Worm (Caenorhabditis elegans) whole organism, L4 larva: Measurements from ENCODE around the gene ram-5.

ENCODE experiments used
- T20F7.1 ChIP-seq: fragments of 200-800 bp; sonication (Bioruptor generic); optimal IDR thresholded peaks from 2 replicates; lab custom pipeline; 2018; ENCODE audit warnings: mild to moderate bottlenecking, missing genetic modification characterization, missing compliant biosample characterization
- T26A8.4 ChIP-seq: fragments of 200-800 bp; sonication (Bioruptor generic); IDR thresholded peaks from 2 replicates; pipeline ENCODE4 v1.3.6; 2022; ENCODE audit warnings: missing genetic modification characterization, missing compliant biosample characterization
- Y75B8A.6 ChIP-seq: fragments of 200-800 bp; sonication (Bioruptor generic); IDR thresholded peaks from 2 replicates; pipeline ENCODE4 v1.3.6; 2022; ENCODE audit warnings: missing genetic modification reagents, missing genetic modification characterization, missing compliant biosample characterization
- ZK337.2 ChIP-seq: fragments of 200-800 bp; sonication (Bioruptor generic); IDR thresholded peaks from 2 replicates; pipeline ENCODE4 v1.3.6; 2022; ENCODE audit warnings: missing genetic modification reagents, missing genetic modification characterization, missing compliant biosample characterization
- ZK546.5 ChIP-seq, 2 experiments: sonication (generic microtip); optimal IDR thresholded peaks; 2 replicates each; lab custom pipeline; 2017; ENCODE audit warnings: missing biosample characterization in 2 of 2, missing genetic modification characterization in 2 of 2
- aly-2 ChIP-seq: sonication (generic microtip); optimal IDR thresholded peaks from 2 replicates; lab custom pipeline; 2018; ENCODE audit warnings: missing biosample characterization, missing genetic modification characterization
- ceh-28 ChIP-seq: fragments of 150-350 bp; optimal IDR thresholded peaks from 2 replicates; lab custom pipeline; 2014; ENCODE audit warnings: missing biosample characterization, missing genetic modification reagents, missing genetic modification characterization
- ceh-62 ChIP-seq: sonication (generic microtip); optimal IDR thresholded peaks from 2 replicates; lab custom pipeline; 2017; ENCODE audit warnings: missing biosample characterization, missing genetic modification characterization
- ceh-82 ChIP-seq: sonication (generic microtip); optimal IDR thresholded peaks from 2 replicates; lab custom pipeline; 2017; ENCODE audit warnings: missing biosample characterization, missing genetic modification characterization
- cey-2 ChIP-seq: sonication (generic microtip); optimal IDR thresholded peaks from 3 replicates; lab custom pipeline; 2017; ENCODE audit warnings: missing genetic modification characterization, mild to moderate bottlenecking, missing compliant biosample characterization, antibody characterized with exemption, borderline replicate concordance; ENCODE audit not compliant: insufficient read depth
- ctbp-1 ChIP-seq: fragments of 200-800 bp; sonication (Bioruptor generic); IDR thresholded peaks from 2 replicates; pipeline ENCODE4 v1.3.6; 2022; ENCODE audit warnings: missing genetic modification reagents, missing genetic modification characterization, missing compliant biosample characterization
- daf-12 ChIP-seq: fragments of 150-350 bp; optimal IDR thresholded peaks from 2 replicates; lab custom pipeline; 2014; ENCODE audit warnings: missing biosample characterization, missing genetic modification reagents, missing genetic modification characterization
- dmd-8 ChIP-seq: fragments of 200-800 bp; sonication (Bioruptor generic); IDR thresholded peaks from 2 replicates; pipeline ENCODE4 v1.3.6; 2022; ENCODE audit warnings: missing genetic modification characterization, missing compliant biosample characterization
- dpl-1 ChIP-seq: fragments of 150-350 bp; optimal IDR thresholded peaks from 2 replicates; lab custom pipeline; 2014; ENCODE audit warnings: missing biosample characterization, missing genetic modification reagents, missing genetic modification characterization
- duxl-1 ChIP-seq: sonication (generic microtip); optimal IDR thresholded peaks from 2 replicates; lab custom pipeline; 2016; ENCODE audit warnings: mild to moderate bottlenecking, missing genetic modification characterization, moderate library complexity, missing compliant biosample characterization; ENCODE audit not compliant: poor library complexity
- dve-1 ChIP-seq: sonication (generic microtip); optimal IDR thresholded peaks from 2 replicates; lab custom pipeline; 2017; ENCODE audit warnings: antibody characterized with exemption, mild to moderate bottlenecking, missing genetic modification characterization, missing compliant biosample characterization; ENCODE audit not compliant: insufficient read depth
- egl-27 ChIP-seq: sonication (generic microtip); optimal IDR thresholded peaks from 3 replicates; lab custom pipeline; 2017; ENCODE audit warnings: missing biosample characterization, missing genetic modification reagents, missing genetic modification characterization
- egl-43 ChIP-seq: fragments of 200-800 bp; sonication (Bioruptor generic); IDR thresholded peaks from 2 replicates; pipeline ENCODE4 v1.3.6; 2022; ENCODE audit warnings: missing genetic modification reagents, missing genetic modification characterization, missing compliant biosample characterization
- fos-1 ChIP-seq: fragments of 150-350 bp; optimal IDR thresholded peaks from 2 replicates; lab custom pipeline; 2014; ENCODE audit warnings: missing biosample characterization, missing genetic modification characterization
- gei-8 ChIP-seq: fragments of 200-800 bp; sonication (Bioruptor generic); optimal IDR thresholded peaks from 2 replicates; lab custom pipeline; 2018; ENCODE audit warnings: mild to moderate bottlenecking, missing genetic modification characterization, missing compliant biosample characterization
- hif-1 ChIP-seq, 2 experiments: sonication (generic microtip); optimal IDR thresholded peaks; 2 replicates each; lab custom pipeline; 2016 to 2017; ENCODE audit warnings: missing compliant biosample characterization in 2 of 2, missing genetic modification characterization in 2 of 2, missing genetic modification reagents in 2 of 2, missing genotype in 2 of 2, mild to moderate bottlenecking in 1 of 2
- hlh-11 ChIP-seq: fragments of 200-800 bp; sonication (Bioruptor generic); optimal IDR thresholded peaks from 2 replicates; lab custom pipeline; 2018; ENCODE audit warnings: mild to moderate bottlenecking, missing genetic modification characterization, missing compliant biosample characterization
- hlh-30 ChIP-seq: sonication (generic microtip); optimal IDR thresholded peaks from 2 replicates; lab custom pipeline; 2017; ENCODE audit warnings: antibody characterized with exemption, mild to moderate bottlenecking, missing genetic modification characterization, missing compliant biosample characterization; ENCODE audit not compliant: insufficient read depth
- hmg-1.1 ChIP-seq: fragments of 200-800 bp; sonication (Bioruptor generic); IDR thresholded peaks from 2 replicates; pipeline ENCODE4 v1.3.6; 2022; ENCODE audit warnings: missing genetic modification reagents, missing genetic modification characterization, missing compliant biosample characterization
- lim-7 ChIP-seq: fragments of 200-800 bp; sonication (Bioruptor generic); IDR thresholded peaks from 2 replicates; pipeline ENCODE4 v1.3.6; 2022; ENCODE audit warnings: missing genetic modification characterization, missing compliant biosample characterization
- lin-13 ChIP-seq: fragments of 150-350 bp; optimal IDR thresholded peaks from 2 replicates; lab custom pipeline; 2014; ENCODE audit warnings: missing biosample characterization, missing genetic modification reagents, missing genetic modification characterization
- lin-15B ChIP-seq: fragments of 150-350 bp; sonication (generic microtip); optimal IDR thresholded peaks from 3 replicates; lab custom pipeline; 2014; ENCODE audit warnings: missing biosample characterization, missing genetic modification characterization
- lin-29 ChIP-seq: fragments of 200-800 bp; sonication (Bioruptor generic); IDR thresholded peaks from 2 replicates; pipeline ENCODE4 v1.3.6; 2022; ENCODE audit warnings: missing genetic modification reagents, missing genetic modification characterization, missing compliant biosample characterization
- lin-39 ChIP-seq: fragments of 150-350 bp; optimal IDR thresholded peaks from 2 replicates; lab custom pipeline; 2014; ENCODE audit warnings: missing biosample characterization, missing genetic modification reagents, missing genetic modification characterization
- mdl-1 ChIP-seq, 2 experiments: fragments of 150-350 bp in 1 of 2; sonication (generic microtip) in 1 of 2; optimal IDR thresholded peaks; 2 replicates each; lab custom pipeline; 2014 to 2017; ENCODE audit warnings: missing biosample characterization in 2 of 2, missing genetic modification characterization in 2 of 2
- mdt-29 ChIP-seq: fragments of 200-800 bp; sonication (Bioruptor generic); IDR thresholded peaks from 2 replicates; pipeline ENCODE4 v1.3.6; 2022; ENCODE audit warnings: missing genetic modification reagents, missing genetic modification characterization, missing compliant biosample characterization
- mes-2 ChIP-seq: sonication (generic microtip); optimal IDR thresholded peaks from 2 replicates; lab custom pipeline; 2016; ENCODE audit warnings: missing genotype, mild to moderate bottlenecking, missing genetic modification characterization, missing compliant biosample characterization; ENCODE audit not compliant: poor library complexity, severe bottlenecking
- mxl-2 ChIP-seq: fragments of 200-800 bp; sonication (Bioruptor generic); conservative IDR thresholded peaks from 2 replicates; pipeline ENCODE4 v1.3.6; 2022; ENCODE audit warnings: missing genetic modification reagents, missing genetic modification characterization, missing compliant biosample characterization
- mxl-3 ChIP-seq: fragments of 200-800 bp; sonication (Bioruptor generic); optimal IDR thresholded peaks from 2 replicates; lab custom pipeline; 2018; ENCODE audit warnings: mild to moderate bottlenecking, missing genetic modification characterization, missing compliant biosample characterization
- nhr-102 ChIP-seq: sonication (generic microtip); optimal IDR thresholded peaks from 2 replicates; lab custom pipeline; 2016; ENCODE audit warnings: mild to moderate bottlenecking, missing genetic modification characterization, moderate library complexity, missing compliant biosample characterization
- nhr-11 ChIP-seq: fragments of 150-350 bp; optimal IDR thresholded peaks from 2 replicates; lab custom pipeline; 2014; ENCODE audit warnings: missing biosample characterization, missing genetic modification characterization
- nhr-111 ChIP-seq: fragments of 200-800 bp; sonication (Bioruptor generic); optimal IDR thresholded peaks from 2 replicates; lab custom pipeline; 2018; ENCODE audit warnings: mild to moderate bottlenecking, missing genetic modification characterization, missing compliant biosample characterization
- nhr-25 ChIP-seq: sonication (generic microtip); optimal IDR thresholded peaks from 2 replicates; lab custom pipeline; 2017; ENCODE audit warnings: missing genetic modification characterization, mild to moderate bottlenecking, missing compliant biosample characterization, antibody characterized with exemption, moderate library complexity, borderline replicate concordance; ENCODE audit not compliant: insufficient read depth
- nhr-28 ChIP-seq: fragments of 150-350 bp; optimal IDR thresholded peaks from 2 replicates; lab custom pipeline; 2014; ENCODE audit warnings: missing biosample characterization, missing genetic modification characterization
- nhr-76 ChIP-seq: fragments of 150-350 bp; optimal IDR thresholded peaks from 2 replicates; lab custom pipeline; 2014; ENCODE audit warnings: missing biosample characterization, missing genetic modification characterization
- rbr-2 ChIP-seq: sonication (generic microtip); optimal IDR thresholded peaks from 2 replicates; lab custom pipeline; 2016; ENCODE audit warnings: missing genotype, missing genetic modification characterization, missing compliant biosample characterization
- set-16 ChIP-seq: fragments of 200-800 bp; sonication (Bioruptor generic); IDR thresholded peaks from 2 replicates; pipeline ENCODE4 v1.3.6; 2022; ENCODE audit warnings: missing genetic modification reagents, missing genetic modification characterization, missing compliant biosample characterization
- skn-1 ChIP-seq: fragments of 150-350 bp; optimal IDR thresholded peaks from 2 replicates; lab custom pipeline; 2014; ENCODE audit warnings: missing biosample characterization, missing genetic modification characterization
- snpc-4 ChIP-seq: fragments of 150-350 bp; optimal IDR thresholded peaks from 2 replicates; lab custom pipeline; 2014; ENCODE audit warnings: missing biosample characterization, missing genetic modification characterization
- unc-130 ChIP-seq: sonication (generic microtip); optimal IDR thresholded peaks from 2 replicates; lab custom pipeline; 2016; ENCODE audit warnings: missing genetic modification reagents, missing genetic modification characterization, missing compliant biosample characterization
- zfp-3 ChIP-seq: fragments of 200-800 bp; sonication (Bioruptor generic); conservative IDR thresholded peaks from 2 replicates; pipeline ENCODE4 v1.3.6; 2022; ENCODE audit warnings: missing genetic modification reagents, missing genetic modification characterization, missing compliant biosample characterization
- zip-11 ChIP-seq: fragments of 200-800 bp; sonication (Bioruptor generic); IDR thresholded peaks from 2 replicates; pipeline ENCODE4 v1.3.6; 2022; ENCODE audit warnings: missing genetic modification characterization, missing compliant biosample characterization
- zip-2 ChIP-seq: fragments of 150-350 bp; optimal IDR thresholded peaks from 2 replicates; lab custom pipeline; 2014; ENCODE audit warnings: missing biosample characterization, missing genetic modification characterization
- ztf-11 ChIP-seq: fragments of 150-350 bp; optimal IDR thresholded peaks from 2 replicates; lab custom pipeline; 2014; ENCODE audit warnings: missing biosample characterization, missing genetic modification characterization

Gene ram-5

DNA sequence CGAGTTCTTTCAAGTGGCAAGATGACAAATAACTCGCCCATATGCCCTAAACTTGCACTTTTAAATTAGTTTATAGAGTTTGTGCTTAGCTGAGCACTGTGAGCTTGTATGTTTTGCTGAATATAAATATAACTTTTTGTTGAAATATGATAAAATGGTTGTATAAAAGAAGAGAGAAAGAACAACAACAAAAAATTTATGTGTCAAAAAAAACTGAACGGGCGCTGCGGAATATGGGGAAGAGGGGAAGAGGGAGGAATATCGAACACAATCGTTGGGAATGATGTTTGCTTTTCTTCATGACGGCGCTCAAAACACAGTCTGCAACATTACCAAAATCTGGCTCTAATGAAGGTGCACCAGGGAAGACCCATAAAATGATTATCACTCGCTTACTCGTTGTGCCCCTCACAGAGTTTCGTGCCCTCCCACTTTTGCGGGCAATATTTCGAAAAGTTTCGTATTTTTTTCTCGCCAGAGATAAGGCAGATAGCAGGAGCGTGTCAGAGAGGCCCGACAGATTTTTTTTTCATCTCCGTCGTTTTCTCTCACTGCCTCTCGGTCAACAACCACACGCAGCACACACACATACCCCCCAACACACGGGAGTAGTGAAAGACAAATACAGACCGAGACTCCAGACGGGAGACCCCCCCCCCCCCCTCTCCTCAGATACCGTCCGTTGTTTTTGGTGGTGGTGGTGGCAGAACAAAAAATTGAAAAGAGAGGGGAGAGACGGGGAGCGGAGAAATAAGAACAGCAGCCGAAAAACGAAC lies 44.2 kb upstream of the ram-5 start:
- TF ChIP-seq hmg-1.1 (peak; percentile 54), dve-1 (tag; lab: Kevin White, UChicago) (peak; percentile 82), egl-43 (GFP tag; lab: Robert Waterston, UW) (peak; percentile 51; the same call in 1 of the 2 replicates), skn-1 (no peak), nhr-111 (GFP tag; lab: Kevin White, UChicago) (no peak), ceh-28 (tag; lab: Kevin White, UChicago) (no peak), mxl-3 (GFP tag; lab: Kevin White, UChicago) (peak; percentile 90), nhr-28 (tag; lab: Kevin White, UChicago) (peak; percentile 92), aly-2 (no peak), lim-7 (GFP tag; lab: Robert Waterston, UW) (0 out of 2 replicates have a peak, but pooled peaks have one; percentile 45), zip-11 (GFP tag; lab: Robert Waterston, UW) (no peak), nhr-25 (tag; lab: Kevin White, UChicago) (no peak), ctbp-1 (GFP tag; lab: Robert Waterston, UW) (0 out of 2 replicates have a peak, but pooled peaks have one; percentile 32), dpl-1 (GFP tag; lab: Kevin White, UChicago) (no peak), cey-2 (peak; percentile 31), ztf-11 (tag; lab: Kevin White, UChicago) (no peak), ZK337.2 (0 out of 2 replicates have a peak, but pooled peaks have one; percentile 28), set-16 (GFP tag; lab: Robert Waterston, UW) (peak; percentile 68), mes-2 (tag; lab: Kevin White, UChicago) (peak; percentile 56), ZK546.5 (tag; optimal IDR thresholded peaks at IDR 0.05; lab: Kevin White, UChicago) (no peak), lin-29 (GFP tag; lab: Robert Waterston, UW) (no peak), duxl-1 (no peak), snpc-4 (tag; lab: Kevin White, UChicago) (peak; percentile 4), nhr-102 (peak; percentile 52), lin-13 (no peak), Y75B8A.6 (GFP tag; lab: Robert Waterston, UW) (no peak), hlh-11 (peak; percentile 94), T26A8.4 (GFP tag; lab: Robert Waterston, UW) (no peak), mdl-1 (tag; optimal IDR thresholded peaks at IDR 0.05; lab: Kevin White, UChicago) (peak; percentile 33 to 81), T20F7.1 (no peak), lin-15B (tag; lab: Kevin White, UChicago) (no peak), lin-39 (no peak), zfp-3 (GFP tag; lab: Robert Waterston, UW) (no peak), ceh-82 (tag; lab: Kevin White, UChicago) (no peak), hlh-30 (peak; percentile 78), hif-1 (tag; optimal IDR thresholded peaks at IDR 0.05; lab: Kevin White, UChicago) (peak in 1 of 2 experiments; percentile 72), mdt-29 (no peak), unc-130 (GFP tag; lab: Kevin White, UChicago) (no peak), daf-12 (tag; lab: Kevin White, UChicago) (no peak), mxl-2 (GFP tag; lab: Robert Waterston, UW) (0 out of 2 replicates have a peak, but pooled peaks have one; percentile 23), zip-2 (no peak), fos-1 (tag; lab: Kevin White, UChicago) (no peak), gei-8 (GFP tag; lab: Kevin White, UChicago) (peak; percentile 68), rbr-2 (tag; lab: Kevin White, UChicago) (peak; percentile 13), ceh-62 (tag; lab: Kevin White, UChicago) (no peak), nhr-76 (no peak), egl-27 (tag; lab: Kevin White, UChicago) (no peak), dmd-8 (GFP tag; lab: Robert Waterston, UW) (no peak), nhr-11 (tag; lab: Kevin White, UChicago) (no peak)
